Fruit fly (Drosophila melanogaster): Measurements from ENCODE around the gene CG42324.

- TF ChIP-seq Hr38 (GFP tag; optimal IDR thresholded peaks at IDR 0.05), result no peak
- TF ChIP-seq Met (GFP tag; optimal IDR thresholded peaks at IDR 0.05), result no peak
- no peak for TF ChIP-seq net (GFP tag; optimal IDR thresholded peaks at IDR 0.05)
- TF ChIP-seq fd85E (GFP tag; optimal IDR thresholded peaks at IDR 0.05), result no peak
- no peak for TF ChIP-seq Ets21C (GFP tag; optimal IDR thresholded peaks at IDR 0.05)
- TF ChIP-seq svp (GFP tag), result no peak
- TF ChIP-seq OdsH (GFP tag; optimal IDR thresholded peaks at IDR 0.05), result no peak
- no peak for TF ChIP-seq CG10669 (GFP tag; optimal IDR thresholded peaks at IDR 0.05)
- TF ChIP-seq CG8319 (GFP tag; optimal IDR thresholded peaks at IDR 0.05), result no peak
- TF ChIP-seq pdm3 (GFP tag; optimal IDR thresholded peaks at IDR 0.05), result no peak
- TF ChIP-seq CG1621 (tag; optimal IDR thresholded peaks at IDR 0.05), result no peak
Observed at dm6 chr3L:3433955-3434354, 38.3 kb upstream of the CG42324 start.
